Fruit fly (Drosophila melanogaster) whole organism, embryonic: ENCODE results near the gene CG5506.

ENCODE experiments used
- ATbp ChIP-seq: fragments of 200-800 bp; sonication (Bioruptor generic); optimal IDR thresholded peaks from 2 replicates; lab custom pipeline; 2017; ENCODE audit warnings: missing biosample characterization, mild to moderate bottlenecking, missing genetic modification characterization, missing genetic modification reagents
- CG10209 ChIP-seq: fragments of 200-800 bp; sonication (Bioruptor generic); optimal IDR thresholded peaks from 3 replicates; lab custom pipeline; 2017; ENCODE audit warnings: missing biosample characterization, mild to moderate bottlenecking, missing genetic modification characterization, missing genetic modification reagents
- CG10274 ChIP-seq: fragments of 200-800 bp; sonication (Bioruptor generic); optimal IDR thresholded peaks from 3 replicates; lab custom pipeline; 2017; ENCODE audit warnings: missing biosample characterization, mild to moderate bottlenecking, missing genetic modification characterization
- CG10979 ChIP-seq: fragments of 200-800 bp; sonication (Bioruptor generic); optimal IDR thresholded peaks from 2 replicates; lab custom pipeline; 2018; ENCODE audit warnings: missing biosample characterization, mild to moderate bottlenecking, missing genetic modification characterization, moderate library complexity
- CG11696 ChIP-seq: fragments of 200-800 bp; sonication (Bioruptor generic); IDR thresholded peaks from 2 replicates; pipeline ENCODE4 v1.3.6; 2022; ENCODE audit warnings: missing biosample characterization, missing genetic modification characterization
- CG12155 ChIP-seq: fragments of 200-800 bp; sonication (Bioruptor generic); optimal IDR thresholded peaks from 3 replicates; lab custom pipeline; 2016; ENCODE audit warnings: missing biosample characterization, missing genetic modification characterization
- CG15479 ChIP-seq: fragments of 200-800 bp; sonication (Bioruptor generic); optimal IDR thresholded peaks from 3 replicates; lab custom pipeline; 2019; ENCODE audit warnings: missing biosample characterization, mild to moderate bottlenecking, missing genetic modification characterization, moderate library complexity
- CG15601 ChIP-seq: fragments of 200-800 bp; sonication (Bioruptor generic); optimal IDR thresholded peaks from 3 replicates; lab custom pipeline; 2019; ENCODE audit warnings: missing biosample characterization, mild to moderate bottlenecking, missing genetic modification characterization, moderate library complexity
- CG1602 ChIP-seq: fragments of 200-800 bp; sonication (Bioruptor generic); optimal IDR thresholded peaks from 3 replicates; lab custom pipeline; 2016; ENCODE audit warnings: missing biosample characterization, missing genetic modification characterization
- CG16863 ChIP-seq: fragments of 200-800 bp; sonication (Bioruptor generic); optimal IDR thresholded peaks from 3 replicates; lab custom pipeline; 2016; ENCODE audit warnings: missing biosample characterization, missing genetic modification characterization
- CG17186 ChIP-seq: fragments of 200-800 bp; sonication (Bioruptor generic); optimal IDR thresholded peaks from 3 replicates; lab custom pipeline; 2017; ENCODE audit warnings: missing biosample characterization, missing genetic modification reagents, missing genetic modification characterization
- CG17568 ChIP-seq: fragments of 200-800 bp; sonication (Bioruptor generic); optimal IDR thresholded peaks from 2 replicates; lab custom pipeline; 2018; ENCODE audit warnings: missing biosample characterization, mild to moderate bottlenecking, missing genetic modification characterization, moderate library complexity
- CG31365 ChIP-seq: fragments of 200-800 bp; sonication (Bioruptor generic); optimal IDR thresholded peaks from 2 replicates; lab custom pipeline; 2018; ENCODE audit warnings: missing biosample characterization, mild to moderate bottlenecking, missing genetic modification characterization
- CG6791 ChIP-seq: fragments of 200-800 bp; sonication (Bioruptor generic); IDR thresholded peaks from 3 replicates; pipeline ENCODE4 v1.3.6; 2022; ENCODE audit warnings: missing biosample characterization, missing genetic modification characterization; ENCODE audit not compliant: partially characterized antibody
- CG7928 ChIP-seq: fragments of 200-800 bp; sonication (Bioruptor generic); optimal IDR thresholded peaks from 2 replicates; lab custom pipeline; 2017; ENCODE audit warnings: missing biosample characterization, mild to moderate bottlenecking, missing genetic modification characterization
- CG8290 ChIP-seq, 3 experiments: fragments of 200-800 bp; sonication (Bioruptor generic); optimal IDR thresholded peaks; 2 replicates each; lab custom pipeline; 2016 to 2019; ENCODE audit warnings: missing biosample characterization in 3 of 3, missing genetic modification characterization in 3 of 3, mild to moderate bottlenecking in 2 of 3, moderate library complexity in 1 of 3
- Chrac-16 ChIP-seq: fragments of 200-800 bp; sonication (Bioruptor generic); optimal IDR thresholded peaks from 3 replicates; lab custom pipeline; 2016; ENCODE audit warnings: missing biosample characterization, missing genetic modification characterization
- Dp ChIP-seq: fragments of 200-800 bp; sonication (Bioruptor generic); optimal IDR thresholded peaks from 2 replicates; lab custom pipeline; 2018; ENCODE audit warnings: missing biosample characterization, mild to moderate bottlenecking, missing genetic modification characterization, moderate library complexity
- Gug ChIP-seq: fragments of 200-800 bp; sonication (Bioruptor generic); IDR thresholded peaks from 4 replicates; pipeline ENCODE4 v1.3.6; 2022; ENCODE audit warnings: missing biosample characterization, missing genetic modification characterization
- H2.0 ChIP-seq: fragments of 200-800 bp; sonication (Bioruptor generic); IDR thresholded peaks from 2 replicates; pipeline ENCODE4 v1.3.6; 2022; ENCODE audit warnings: missing biosample characterization, missing genetic modification characterization
- HmgZ ChIP-seq: fragments of 200-800 bp; sonication (Bioruptor generic); optimal IDR thresholded peaks from 2 replicates; lab custom pipeline; 2018; ENCODE audit warnings: missing biosample characterization, mild to moderate bottlenecking, missing genetic modification characterization
- Med ChIP-seq: fragments of 200-800 bp; sonication (Bioruptor generic); peaks from one replicate; lab custom pipeline; 2016; ENCODE audit warnings: missing biosample characterization, missing genetic modification characterization, mild to moderate bottlenecking, inconsistent platforms, moderate library complexity
- Pdp1 ChIP-seq, 2 experiments: fragments of 200-800 bp; sonication (Bioruptor generic); optimal IDR thresholded peaks; 3 replicates each; lab custom pipeline; 2016; ENCODE audit warnings: missing biosample characterization in 2 of 2, missing genetic modification characterization in 2 of 2, mild to moderate bottlenecking in 1 of 2, moderate library complexity in 1 of 2
- Ptx1 ChIP-seq: fragments of 200-800 bp; sonication (Bioruptor generic); IDR thresholded peaks from 2 replicates; pipeline ENCODE4 v1.3.6; 2022; ENCODE audit warnings: missing biosample characterization, missing genetic modification characterization
- Rfx ChIP-seq: fragments of 200-800 bp; sonication (Bioruptor generic); IDR thresholded peaks from 2 replicates; pipeline ENCODE4 v1.3.6; 2022; ENCODE audit warnings: missing biosample characterization, missing genetic modification characterization
- Sox102F ChIP-seq: fragments of 200-800 bp; sonication (Bioruptor generic); optimal IDR thresholded peaks from 2 replicates; lab custom pipeline; 2018; ENCODE audit warnings: missing biosample characterization, mild to moderate bottlenecking, missing genetic modification characterization, moderate library complexity
- Stat92E ChIP-seq, 3 experiments: fragments of >200 bp in 2 of 3; fragments of 200-800 bp in 1 of 3; sonication (Bioruptor generic) in 1 of 3; optimal IDR thresholded peaks; 2 replicates each; lab custom pipeline; 2017 to 2019; ENCODE audit warnings: missing biosample characterization in 3 of 3, missing genetic modification characterization in 3 of 3, mild to moderate bottlenecking in 1 of 3, moderate library complexity in 1 of 3
- bigmax ChIP-seq: fragments of 200-800 bp; sonication (Bioruptor generic); optimal IDR thresholded peaks from 2 replicates; lab custom pipeline; 2018; ENCODE audit warnings: missing biosample characterization, mild to moderate bottlenecking, missing genetic modification characterization
- cas ChIP-seq: fragments of 200-800 bp; sonication (Bioruptor generic); IDR thresholded peaks from 2 replicates; pipeline ENCODE4 v1.3.6; 2022; ENCODE audit warnings: missing biosample characterization, missing genetic modification characterization
- chinmo ChIP-seq: fragments of 200-800 bp; sonication (Bioruptor generic); IDR thresholded peaks from 4 replicates; pipeline ENCODE4 v1.3.6; 2022; ENCODE audit warnings: missing biosample characterization, missing genetic modification characterization; ENCODE audit not compliant: partially characterized antibody
- ci ChIP-seq: fragments of 200-800 bp; sonication (Bioruptor generic); IDR thresholded peaks from 3 replicates; pipeline ENCODE4 v1.3.6; 2022; ENCODE audit warnings: missing biosample characterization, missing genetic modification characterization
- danr ChIP-seq: fragments of 200-800 bp; sonication (Bioruptor generic); IDR thresholded peaks from 2 replicates; pipeline ENCODE4 v1.3.6; 2022; ENCODE audit warnings: missing biosample characterization, missing genetic modification characterization
- exex ChIP-seq: fragments of 200-800 bp; sonication (Bioruptor generic); optimal IDR thresholded peaks from 4 replicates; lab custom pipeline; 2018; ENCODE audit warnings: missing biosample characterization, mild to moderate bottlenecking, missing genetic modification characterization, moderate library complexity
- fd64A ChIP-seq: fragments of 200-800 bp; sonication (Bioruptor generic); optimal IDR thresholded peaks from 3 replicates; lab custom pipeline; 2018; ENCODE audit warnings: missing biosample characterization, mild to moderate bottlenecking, missing genetic modification characterization
- grau ChIP-seq: fragments of 200-800 bp; optimal IDR thresholded peaks from 3 replicates; lab custom pipeline; 2019; ENCODE audit warnings: missing biosample characterization, mild to moderate bottlenecking, missing genetic modification characterization, moderate library complexity
- grn ChIP-seq: fragments of 200-800 bp; sonication (Bioruptor generic); optimal IDR thresholded peaks from 3 replicates; lab custom pipeline; 2017; ENCODE audit warnings: missing biosample characterization, missing genetic modification characterization
- gsb-n ChIP-seq: fragments of 200-800 bp; sonication (Bioruptor generic); optimal IDR thresholded peaks from 3 replicates; lab custom pipeline; 2018; ENCODE audit warnings: missing biosample characterization, mild to moderate bottlenecking, missing genetic modification characterization
- kay ChIP-seq: fragments of 200-800 bp; sonication (Bioruptor generic); optimal IDR thresholded peaks from 2 replicates; lab custom pipeline; 2016; ENCODE audit warnings: missing biosample characterization, missing genetic modification characterization
- mirr ChIP-seq: fragments of 200-800 bp; sonication (Bioruptor generic); optimal IDR thresholded peaks from 3 replicates; lab custom pipeline; 2018; ENCODE audit warnings: missing biosample characterization, mild to moderate bottlenecking, missing genetic modification characterization
- nom ChIP-seq: fragments of 200-800 bp; sonication (Bioruptor generic); optimal IDR thresholded peaks from 2 replicates; lab custom pipeline; 2017; ENCODE audit warnings: missing biosample characterization, missing genetic modification characterization, mild to moderate bottlenecking, moderate library complexity, missing genetic modification reagents
- odd ChIP-seq: fragments of 200-800 bp; sonication (Bioruptor generic); optimal IDR thresholded peaks from 2 replicates; lab custom pipeline; 2017; ENCODE audit warnings: missing biosample characterization, mild to moderate bottlenecking, missing genetic modification characterization
- psq ChIP-seq: fragments of 200-800 bp; sonication (Bioruptor generic); optimal IDR thresholded peaks from 2 replicates; lab custom pipeline; 2017; ENCODE audit warnings: missing biosample characterization, missing genetic modification characterization
- pzg ChIP-seq: fragments of 200-800 bp; sonication (Bioruptor generic); optimal IDR thresholded peaks from 3 replicates; lab custom pipeline; 2018; ENCODE audit warnings: missing biosample characterization, mild to moderate bottlenecking, missing genetic modification characterization, moderate library complexity
- row ChIP-seq: fragments of 200-800 bp; sonication (Bioruptor generic); IDR thresholded peaks from 3 replicates; pipeline ENCODE4 v1.3.6; 2022; ENCODE audit warnings: missing biosample characterization, missing genetic modification characterization
- sd ChIP-seq: fragments of 200-800 bp; sonication (Bioruptor generic); optimal IDR thresholded peaks from 3 replicates; lab custom pipeline; 2018; ENCODE audit warnings: missing biosample characterization, mild to moderate bottlenecking, missing genetic modification characterization, moderate library complexity
- sens ChIP-seq: fragments of 200-800 bp; sonication (Bioruptor generic); peaks from one replicate; lab custom pipeline; 2016; ENCODE audit warnings: missing biosample characterization, missing genetic modification characterization
- sim ChIP-seq: fragments of 200-800 bp; sonication (Bioruptor generic); IDR thresholded peaks from 2 replicates; pipeline ENCODE4 v1.3.6; 2022; ENCODE audit warnings: missing biosample characterization, missing genetic modification characterization
- stc ChIP-seq: fragments of 200-800 bp; sonication (Bioruptor generic); IDR thresholded peaks from 2 replicates; pipeline ENCODE4 v1.3.6; 2022; ENCODE audit warnings: missing biosample characterization, missing genetic modification characterization
- wdn ChIP-seq: fragments of 200-800 bp; sonication (Bioruptor generic); IDR thresholded peaks from 2 replicates; pipeline ENCODE4 v1.3.6; 2022; ENCODE audit warnings: missing biosample characterization, missing genetic modification characterization
- wek ChIP-seq: fragments of 200-800 bp; sonication (Bioruptor generic); optimal IDR thresholded peaks from 3 replicates; lab custom pipeline; 2018; ENCODE audit warnings: missing biosample characterization, mild to moderate bottlenecking, missing genetic modification characterization, moderate library complexity

CG5506 gene

dm6 chr3L:17904593-17904992 is 20.4 kb upstream of the CG5506 start (continued):
- peak; percentile 3 for TF ChIP-seq sd (tag; lab: Kevin White, UChicago)
- TF ChIP-seq grau (tag; lab: Kevin White, UChicago), result peak; percentile 45
- TF ChIP-seq Dp (GFP tag; lab: Kevin White, UChicago), result no peak
- TF ChIP-seq chinmo (GFP tag; lab: Robert Waterston, UW), result peak; percentile 73; the same call in 1 of the 4 replicates
- TF ChIP-seq CG17186 (GFP tag; lab: Kevin White, UChicago), result no peak
- peak; percentile 69 for TF ChIP-seq Med
- no peak for TF ChIP-seq bigmax (GFP tag; lab: Kevin White, UChicago)
- TF ChIP-seq wdn, result no peak
- TF ChIP-seq nom (GFP tag; lab: Kevin White, UChicago), result no peak
- TF ChIP-seq exex, result peak; percentile 23
- TF ChIP-seq CG10209 (GFP tag; lab: Kevin White, UChicago), result peak; percentile 0
- no peak for TF ChIP-seq Ptx1 (GFP tag; lab: Robert Waterston, UW)
- no peak for TF ChIP-seq CG15479
- TF ChIP-seq CG17568, result no peak
- TF ChIP-seq Chrac-16 (GFP tag; lab: Kevin White, UChicago), result no peak
- TF ChIP-seq Sox102F (GFP tag; lab: Kevin White, UChicago), result peak; percentile 6
- TF ChIP-seq fd64A (GFP tag; lab: Kevin White, UChicago), result no peak
- TF ChIP-seq CG15601 (tag; lab: Kevin White, UChicago), result no peak
- peak; percentile 64 for TF ChIP-seq grn (GFP tag; lab: Kevin White, UChicago)
- TF ChIP-seq CG8290 (GFP tag; optimal IDR thresholded peaks at IDR 0.05; lab: Kevin White, UChicago), result no peak
- TF ChIP-seq CG8290 (tag; optimal IDR thresholded peaks at IDR 0.05; lab: Kevin White, UChicago), result peak in 1 of 2 experiments; percentile 41
- 0 out of 2 replicates have a peak, but pooled peaks have one; percentile 14 for TF ChIP-seq Rfx (GFP tag; lab: Robert Waterston, UW)
- no peak for TF ChIP-seq ci
- TF ChIP-seq Gug (GFP tag; lab: Robert Waterston, UW), result no peak; the same call in 3 of the 4 replicates
- TF ChIP-seq gsb-n (tag; lab: Kevin White, UChicago), result no peak
- TF ChIP-seq wek (GFP tag; lab: Kevin White, UChicago), result peak; percentile 81
- no peak for TF ChIP-seq HmgZ (tag; lab: Kevin White, UChicago)
- no peak for TF ChIP-seq CG7928
- TF ChIP-seq CG31365 (tag; lab: Kevin White, UChicago), result no peak
- peak; percentile 61 for TF ChIP-seq mirr
- TF ChIP-seq CG12155 (GFP tag; lab: Kevin White, UChicago), result peak; percentile 13
- no peak for TF ChIP-seq pzg
- TF ChIP-seq CG11696 (GFP tag; lab: Robert Waterston, UW), result no peak
- TF ChIP-seq odd, result no peak
- TF ChIP-seq sens (GFP tag; lab: Kevin White, UChicago), result no peak
- no peak for TF ChIP-seq ATbp (GFP tag; lab: Kevin White, UChicago)
- peak; percentile 15; the same call in 1 of the 3 replicates for TF ChIP-seq row
- no peak for TF ChIP-seq Stat92E (GFP tag; optimal IDR thresholded peaks at IDR 0.05; lab: Kevin White, UChicago)
- no peak for TF ChIP-seq H2.0 (GFP tag; lab: Robert Waterston, UW)
- 0 out of 2 replicates have a peak, but pooled peaks have one; percentile 6 for TF ChIP-seq stc (GFP tag; lab: Robert Waterston, UW)
- no peak for TF ChIP-seq CG16863 (GFP tag; lab: Kevin White, UChicago)
- TF ChIP-seq CG1602 (GFP tag; lab: Kevin White, UChicago), result no peak
- TF ChIP-seq CG6791, result no peak
- no peak for TF ChIP-seq CG10979
- peak in 1 of 2 experiments; percentile 91 for TF ChIP-seq Pdp1 (GFP tag; optimal IDR thresholded peaks at IDR 0.05; lab: Kevin White, UChicago)
- TF ChIP-seq danr (GFP tag; lab: Robert Waterston, UW), result no peak
- no peak for TF ChIP-seq kay
- TF ChIP-seq cas (GFP tag; lab: Robert Waterston, UW), result no peak
- no peak for TF ChIP-seq CG10274 (GFP tag; lab: Kevin White, UChicago)
- no peak for TF ChIP-seq psq (GFP tag; lab: Kevin White, UChicago)
- no peak for TF ChIP-seq sim
